Fruit fly (Drosophila melanogaster): Measurements from ENCODE around the gene Ccp84Ab.

Gene Ccp84Ab

DNA sequence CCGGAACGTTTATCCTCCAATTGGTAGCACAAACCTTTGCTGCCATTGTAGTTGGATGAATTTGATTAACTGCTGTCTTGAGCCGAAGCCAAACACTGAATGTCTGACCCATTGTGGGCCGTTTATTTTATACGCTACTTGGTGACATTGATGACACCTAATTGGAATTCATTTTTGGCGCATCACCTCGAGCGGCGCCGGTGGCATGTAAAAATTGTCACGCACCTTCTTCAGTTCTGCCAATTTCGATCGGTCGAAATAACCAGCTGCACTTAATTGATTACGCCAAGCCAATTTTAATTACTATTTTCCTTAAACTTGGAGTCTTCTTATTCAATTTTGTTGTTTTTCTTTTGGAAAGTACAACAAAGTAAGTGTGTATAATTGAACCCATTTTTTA, 11.0 kb downstream of the Ccp84Ab start, which contains the start of gene Ccp84Ae:
Ccp84Ae (minus strand) TSS at position 101 of the 400 bp plus-strand sequence.
- no peak for TF ChIP-seq CG8478 (optimal IDR thresholded peaks at IDR 0.05)
- no peak for TF ChIP-seq CTCF (optimal IDR thresholded peaks at IDR 0.05)

DNA sequence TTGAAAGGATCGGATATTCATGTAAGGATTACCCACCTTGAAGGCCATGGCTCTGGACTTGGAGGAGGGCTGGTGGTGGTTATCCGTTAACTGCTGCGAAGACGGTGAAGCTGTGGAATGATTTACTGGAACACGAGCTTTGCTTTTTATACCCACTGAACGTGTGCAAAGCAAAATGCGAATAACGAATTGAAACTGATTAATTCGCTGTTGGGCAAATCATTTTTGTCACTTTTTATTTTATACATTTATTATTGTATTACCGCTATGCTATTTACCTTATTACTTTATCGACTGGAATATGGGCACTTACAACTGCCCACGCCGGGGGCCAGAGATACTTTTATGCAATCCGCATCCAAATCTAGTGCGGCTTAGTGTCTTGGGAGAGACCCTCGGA, 12.5 kb downstream of the Ccp84Ab start, which contains the start of gene Ccp84Af:
Ccp84Af (minus strand) TSS at position 101 of the 400 bp plus-strand sequence.
- TF ChIP-seq CG8478 (optimal IDR thresholded peaks at IDR 0.05) (no peak), CTCF (optimal IDR thresholded peaks at IDR 0.05) (no peak)

DNA sequence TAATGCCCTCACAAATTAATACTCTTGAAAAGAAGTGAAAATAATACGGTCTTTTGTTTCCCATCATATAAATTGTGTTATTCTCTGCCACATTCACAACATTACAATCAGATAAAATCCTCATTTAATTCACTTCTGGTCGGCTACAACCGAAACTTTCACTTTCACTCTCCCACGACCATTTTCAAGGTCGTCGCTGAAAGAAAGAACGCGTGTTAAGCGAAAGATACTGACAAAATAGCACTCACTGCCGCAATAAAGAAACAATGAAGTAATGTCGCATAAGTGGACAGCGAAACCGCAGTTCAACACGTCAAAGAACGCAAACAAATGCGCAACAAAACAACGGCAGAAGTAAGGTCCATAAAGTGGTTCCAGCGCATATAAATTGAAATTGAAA, 14.5 kb downstream of the Ccp84Ab start:
- TF ChIP-seq CTCF (optimal IDR thresholded peaks at IDR 0.05) = no peak
- TF ChIP-seq CG8478 (optimal IDR thresholded peaks at IDR 0.05) = no peak

DNA sequence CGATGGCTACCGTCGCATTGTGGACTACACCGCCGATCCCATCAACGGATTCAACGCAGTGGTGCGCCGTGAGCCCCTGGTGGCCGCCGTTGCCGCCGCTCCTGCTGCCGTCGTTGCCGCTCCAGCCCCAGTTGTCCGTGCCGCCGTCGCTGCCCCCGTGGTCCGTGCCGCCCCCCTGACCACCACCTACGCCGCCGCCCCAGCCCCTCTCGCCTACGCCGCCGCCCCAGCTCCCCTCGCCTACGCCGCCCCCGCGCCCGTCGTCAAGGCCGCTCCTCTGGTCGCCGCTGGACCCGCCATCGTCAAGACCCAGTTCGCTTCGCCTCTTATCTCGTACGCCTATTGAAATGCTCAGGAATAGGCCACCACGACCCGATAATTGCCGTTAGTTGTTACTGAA, 15.5 kb downstream of the Ccp84Ab start:
- TF ChIP-seq CTCF (optimal IDR thresholded peaks at IDR 0.05) (no peak), CG8478 (optimal IDR thresholded peaks at IDR 0.05) (no peak)

DNA sequence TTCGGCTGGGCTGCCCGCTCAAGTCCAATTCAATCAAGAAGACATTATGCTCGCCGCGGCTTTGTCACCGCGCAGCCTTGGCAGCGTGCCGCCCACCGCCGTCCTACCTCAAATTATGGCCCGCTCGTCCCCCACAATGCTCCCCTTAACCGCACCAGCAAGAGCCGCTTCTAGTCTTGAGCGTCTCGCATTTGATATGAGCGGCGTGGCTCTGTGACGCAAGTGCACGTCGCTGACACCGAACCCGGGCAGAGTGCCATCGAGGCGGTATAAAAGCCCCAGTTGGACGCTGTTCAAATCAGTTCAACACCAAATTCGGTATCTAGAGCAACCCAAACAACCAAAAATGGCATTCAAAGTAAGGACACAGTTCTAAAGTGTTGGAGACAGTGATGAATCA, 16.2 kb downstream of the Ccp84Ab start, which contains the start of gene Ccp84Ag:
Ccp84Ag (plus strand) TSS at position 301 of the 400 bp plus-strand sequence.
- TF ChIP-seq CTCF (optimal IDR thresholded peaks at IDR 0.05) (no peak), CG8478 (optimal IDR thresholded peaks at IDR 0.05) (no peak)

DNA sequence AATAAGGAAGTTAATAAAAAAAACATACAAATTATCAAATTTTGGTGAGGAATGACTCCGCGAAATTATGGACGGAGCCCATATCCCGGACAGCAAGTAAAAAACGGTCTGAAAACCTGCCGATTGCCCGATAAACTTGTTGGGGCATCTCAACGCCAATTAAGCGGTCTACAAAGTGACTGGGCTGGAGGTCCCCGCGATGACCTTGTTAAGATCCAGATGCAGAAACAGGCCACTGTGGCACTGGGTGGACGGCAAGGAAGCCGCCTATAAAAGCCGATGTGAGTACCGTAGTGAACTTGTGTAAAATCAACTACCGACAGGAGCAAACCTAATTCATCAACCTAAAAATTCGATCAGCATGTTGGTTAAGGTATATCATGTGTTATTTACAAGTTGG, 18.5 kb downstream of the Ccp84Ab start, which contains the start of gene Edg84A:
Edg84A (plus strand) TSS at position 301 of the 400 bp plus-strand sequence.
- TF ChIP-seq CG8478 (optimal IDR thresholded peaks at IDR 0.05) = no peak
- TF ChIP-seq CTCF (optimal IDR thresholded peaks at IDR 0.05) = no peak

DNA sequence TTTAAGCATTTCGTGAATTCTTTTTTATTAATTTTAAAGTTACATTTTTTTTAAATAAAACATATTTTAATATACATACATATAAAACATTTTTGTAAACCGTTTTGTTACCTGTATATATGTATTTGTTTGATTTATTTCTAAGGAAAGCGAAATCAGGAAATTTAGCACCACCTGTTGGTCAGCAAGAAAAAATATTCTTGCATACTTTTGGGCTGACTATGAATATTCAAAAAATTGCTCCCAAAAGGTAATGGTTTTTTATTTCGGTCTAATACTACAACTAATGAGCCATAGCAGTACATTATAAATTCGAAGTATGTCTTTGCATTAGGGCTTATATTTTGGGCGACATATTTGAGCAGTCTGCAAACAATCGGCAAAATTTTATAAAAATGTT, 19.0 kb downstream of the Ccp84Ab start:
- TF ChIP-seq CG8478 (optimal IDR thresholded peaks at IDR 0.05) (no peak), CTCF (optimal IDR thresholded peaks at IDR 0.05) (peak; percentile 76 to 91)

DNA sequence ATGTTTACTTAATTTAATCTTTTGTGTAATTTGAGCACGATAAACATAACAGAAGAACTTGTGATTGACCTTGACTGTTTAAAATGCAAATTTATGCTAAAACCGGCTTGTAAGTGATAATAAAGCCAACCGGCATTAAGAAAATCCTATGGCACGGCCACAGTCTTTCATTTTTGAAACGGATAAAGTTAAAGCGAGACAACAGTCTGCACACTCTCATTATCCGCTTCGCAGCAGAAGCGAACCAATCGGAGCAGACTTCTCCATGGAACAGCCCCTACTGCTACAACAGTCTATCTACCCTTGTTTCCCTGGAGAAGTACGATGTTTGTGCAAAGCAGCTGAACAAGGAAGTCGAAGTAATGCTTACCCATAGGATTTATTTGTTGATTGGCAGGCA, 19.5 kb downstream of the Ccp84Ab start:
- TF ChIP-seq CG8478 (optimal IDR thresholded peaks at IDR 0.05) (no peak), CTCF (optimal IDR thresholded peaks at IDR 0.05) (peak in 1 of 2 experiments; percentile 16)

DNA sequence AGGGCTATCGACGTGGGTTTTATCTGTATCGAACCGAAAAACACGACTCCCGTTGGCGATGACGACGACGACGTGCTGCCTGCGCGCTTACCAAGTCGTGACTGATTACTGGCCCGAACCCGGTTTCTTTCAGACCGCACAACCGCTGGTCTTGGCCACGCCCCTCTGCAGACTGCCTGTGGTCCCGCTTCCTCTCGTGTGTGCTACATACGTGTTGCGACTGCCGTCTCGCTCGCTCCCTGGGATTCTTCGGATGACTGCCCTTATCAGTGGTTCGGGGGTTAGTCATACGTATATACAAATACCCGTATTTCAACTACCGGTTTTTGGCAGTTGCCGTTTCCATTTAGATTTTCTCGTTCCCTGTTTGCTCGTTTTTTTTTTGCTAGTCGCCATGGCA, 24.2 kb downstream of the Ccp84Ab start, which contains the start of gene lab:
lab (minus strand) TSS at position 111 of the 400 bp plus-strand sequence.
- TF ChIP-seq CTCF (optimal IDR thresholded peaks at IDR 0.05) (peak in 1 of 2 experiments; percentile 18), CG8478 (optimal IDR thresholded peaks at IDR 0.05) (no peak)

DNA sequence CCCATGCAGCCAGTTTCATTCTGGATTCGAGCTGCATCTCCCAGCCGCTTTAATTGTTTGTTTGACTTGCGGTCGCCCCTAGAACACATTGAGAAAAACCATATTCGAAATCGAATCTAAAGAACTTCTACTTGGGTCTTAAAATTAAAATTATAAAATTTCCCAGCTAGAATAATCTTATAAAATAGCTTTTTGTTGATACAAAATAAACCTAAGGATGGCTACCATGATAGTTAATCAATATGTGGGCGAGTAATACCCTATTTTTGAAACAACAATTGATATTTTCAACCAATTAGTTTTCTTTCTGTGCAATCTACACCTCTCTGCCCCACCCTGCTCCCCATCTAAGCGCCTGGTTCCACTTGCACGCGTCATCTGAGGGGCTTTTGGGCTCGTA, 28.1 kb downstream of the Ccp84Ab start:
- no peak for TF ChIP-seq CG8478 (optimal IDR thresholded peaks at IDR 0.05)
- no peak for TF ChIP-seq CTCF (optimal IDR thresholded peaks at IDR 0.05)

DNA sequence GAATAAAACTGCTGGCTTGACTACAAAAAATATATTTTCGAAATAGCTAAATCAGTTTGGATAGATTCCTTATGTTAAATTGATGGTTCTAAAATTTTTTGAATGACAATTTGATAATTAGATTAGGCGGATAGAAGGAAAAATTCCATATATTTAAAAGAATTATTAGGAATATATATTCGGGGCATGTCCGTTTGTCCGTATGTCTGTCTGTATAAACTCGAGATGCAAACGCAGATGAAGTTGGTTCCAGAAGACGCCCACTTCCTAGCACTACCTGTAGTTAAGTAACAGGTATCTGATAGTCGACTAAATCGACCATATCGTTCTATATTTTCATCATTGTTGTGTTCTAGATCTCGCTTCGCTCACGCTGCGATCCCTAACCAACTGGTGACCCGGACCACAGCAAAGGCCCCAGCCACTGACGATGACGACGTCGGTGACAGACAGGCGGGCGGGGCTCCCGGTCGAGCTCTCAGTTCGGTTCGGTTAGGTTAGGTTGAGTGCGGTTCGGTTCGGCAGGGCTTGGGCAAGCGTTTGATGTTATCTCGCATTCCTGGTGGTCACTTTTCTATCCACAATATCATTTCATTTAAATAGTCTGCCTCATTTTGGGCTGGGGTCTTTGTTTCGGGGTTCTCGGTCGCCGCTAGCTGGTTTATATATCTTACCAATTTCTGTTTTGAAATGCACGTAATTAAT, 30.2 kb downstream of the Ccp84Ab start:
- TF ChIP-seq CG8478 (optimal IDR thresholded peaks at IDR 0.05) (no peak), CTCF (optimal IDR thresholded peaks at IDR 0.05) (no peak)

DNA sequence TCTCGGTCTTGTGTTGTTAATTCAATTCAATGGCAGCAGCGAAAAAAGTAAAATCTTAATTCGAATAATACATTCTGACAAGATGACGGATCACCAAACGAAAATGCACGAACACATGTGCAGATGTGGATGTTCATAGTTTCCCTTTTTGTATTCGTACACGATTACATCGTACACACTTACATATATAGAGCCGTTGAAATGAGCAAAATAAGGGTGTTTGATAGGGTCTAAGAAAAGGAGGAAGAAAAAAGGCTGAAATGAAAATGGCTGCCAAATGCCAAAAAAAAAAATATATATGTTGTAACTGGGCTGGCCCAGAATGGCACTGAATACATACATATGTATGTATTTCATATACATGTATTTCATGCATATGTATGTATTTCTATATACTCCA, 34.4 kb downstream of the Ccp84Ab start:
- TF ChIP-seq CTCF (optimal IDR thresholded peaks at IDR 0.05) (no peak), CG8478 (optimal IDR thresholded peaks at IDR 0.05) (no peak)

DNA sequence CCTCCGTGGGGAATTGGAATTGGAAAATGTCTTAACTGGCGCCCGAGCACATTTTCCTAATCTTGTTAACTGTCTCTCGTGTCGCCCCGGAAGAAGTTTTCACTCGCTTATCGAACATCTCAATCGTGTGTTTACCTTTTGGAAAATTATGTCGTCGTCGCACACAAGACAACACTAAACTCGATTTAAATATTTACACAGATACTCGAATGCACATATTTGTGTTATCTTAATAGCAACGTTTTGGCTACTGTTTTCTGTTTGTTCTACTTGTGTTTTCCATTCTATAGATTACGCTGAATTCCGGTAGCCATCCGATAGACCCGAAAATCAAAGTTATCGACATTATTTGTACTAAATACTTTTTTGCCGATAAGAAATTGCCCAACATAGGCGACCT, 35.4 kb downstream of the Ccp84Ab start:
- no peak for TF ChIP-seq CTCF (optimal IDR thresholded peaks at IDR 0.05)
- TF ChIP-seq CG8478 (optimal IDR thresholded peaks at IDR 0.05) = no peak

DNA sequence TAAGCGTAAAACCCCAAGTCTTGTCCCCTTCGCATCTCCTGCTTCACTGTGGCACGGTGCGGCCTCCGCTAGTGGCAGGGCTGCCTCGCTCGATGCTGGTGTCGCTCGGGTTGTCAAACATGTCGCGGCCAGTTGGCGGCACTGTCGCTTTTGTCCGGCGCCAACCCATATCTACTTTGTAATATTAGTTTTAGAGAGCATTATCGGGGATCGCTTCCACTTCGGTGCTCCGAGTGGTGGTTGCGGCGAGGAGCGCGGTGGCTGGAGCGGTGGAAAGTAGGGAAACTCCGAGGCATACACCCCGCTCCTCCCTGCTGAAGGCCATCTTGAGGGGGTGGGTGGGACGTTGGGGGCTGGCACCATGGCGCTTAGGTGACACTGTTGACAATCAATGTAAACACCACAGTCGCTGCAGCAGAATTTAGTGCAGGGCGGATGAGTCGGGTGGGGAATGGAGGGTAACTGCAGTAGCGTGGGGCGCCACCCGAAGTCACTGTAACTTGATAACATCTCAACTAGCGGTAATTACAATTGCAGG, 37.5 kb downstream of the Ccp84Ab start:
- TF ChIP-seq CG8478 (optimal IDR thresholded peaks at IDR 0.05) (no peak), CTCF (optimal IDR thresholded peaks at IDR 0.05) (no peak)

DNA sequence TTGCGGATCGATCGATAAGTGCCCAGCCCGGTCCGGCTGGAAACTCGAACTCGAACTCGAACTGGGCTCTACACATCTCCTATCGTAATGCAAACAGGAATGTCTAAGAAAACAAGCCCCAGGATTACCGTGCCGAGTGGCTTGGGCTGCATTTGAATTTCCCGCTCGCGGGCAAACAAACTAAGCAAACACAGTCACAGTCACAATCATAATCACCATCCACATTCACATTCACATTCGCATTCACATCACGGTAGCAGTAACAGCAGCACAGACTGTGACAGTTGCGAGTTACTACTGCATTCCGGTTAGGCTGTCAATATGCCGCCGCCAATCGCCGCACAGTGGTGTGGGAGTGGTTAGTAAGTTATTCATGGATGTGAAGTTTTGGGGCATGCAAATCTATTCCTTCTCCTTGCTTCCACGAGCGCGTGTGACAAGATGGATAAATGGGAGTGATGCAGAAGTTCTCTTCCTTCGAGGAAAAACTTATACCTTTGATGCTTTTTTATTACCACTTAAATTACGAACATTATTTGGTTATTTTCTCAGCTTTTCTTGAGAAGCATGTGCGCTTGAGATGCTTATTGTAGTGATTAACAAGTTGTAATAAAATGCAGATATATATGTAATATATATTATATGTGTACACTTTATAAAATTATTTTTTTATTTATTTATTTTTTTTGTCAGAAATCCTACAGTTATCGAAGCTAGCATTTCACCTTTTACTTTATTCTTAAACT, 38.1 kb downstream of the Ccp84Ab start:
- TF ChIP-seq CG8478 (optimal IDR thresholded peaks at IDR 0.05) = no peak
- TF ChIP-seq CTCF (optimal IDR thresholded peaks at IDR 0.05) = no peak

DNA sequence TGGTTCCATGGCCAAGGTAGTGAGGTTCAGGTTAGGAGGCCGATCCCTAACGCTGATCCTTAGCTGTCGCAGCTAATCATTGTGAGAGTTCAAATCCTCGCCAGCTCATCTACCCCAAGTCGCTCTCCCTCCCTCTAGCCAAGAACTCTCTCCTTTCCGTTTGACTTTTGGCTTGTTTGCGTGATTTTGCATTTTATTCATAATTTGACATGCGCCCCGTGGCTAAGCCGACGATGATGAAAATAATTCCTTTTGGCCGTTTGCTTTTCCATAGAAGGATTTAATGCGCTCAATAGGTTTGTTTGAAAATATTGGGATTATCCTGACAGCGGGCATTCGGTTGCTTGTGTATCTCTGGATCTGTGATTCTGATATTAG, 39.4 kb downstream of the Ccp84Ab start:
- TF ChIP-seq CG8478 (optimal IDR thresholded peaks at IDR 0.05) (no peak), CTCF (optimal IDR thresholded peaks at IDR 0.05) (no peak)

All from S2 (cell line).